Worm (Caenorhabditis elegans): ENCODE measurements around the gene C34E7.3.

The C34E7.3 gene

ce11 chrX:12978569-12978968 is 48.5 kb downstream of the C34E7.3 start:
- TF ChIP-seq fkh-6 (tag; optimal IDR thresholded peaks at IDR 0.05): no peak
- TF ChIP-seq rnt-1 (tag; optimal IDR thresholded peaks at IDR 0.05): no peak
- no peak for TF ChIP-seq pat-9 (tag; optimal IDR thresholded peaks at IDR 0.05)
- TF ChIP-seq ceh-18 (tag; optimal IDR thresholded peaks at IDR 0.05): no peak
- no peak for TF ChIP-seq K09A11.1 (tag; optimal IDR thresholded peaks at IDR 0.05; ENCODE audit: insufficient read depth)
- TF ChIP-seq ceh-48 (tag; optimal IDR thresholded peaks at IDR 0.05): no peak
- TF ChIP-seq tbx-2 (tag; optimal IDR thresholded peaks at IDR 0.05): no peak
- no peak for TF ChIP-seq ceh-34 (tag; optimal IDR thresholded peaks at IDR 0.05)
- TF ChIP-seq T23F11.4 (GFP tag; optimal IDR thresholded peaks at IDR 0.05): no peak
- TF ChIP-seq hlh-8 (tag; optimal IDR thresholded peaks at IDR 0.05): no peak
- TF ChIP-seq pros-1 (tag; optimal IDR thresholded peaks at IDR 0.05): no peak
- no peak for TF ChIP-seq Y22D7AL.16 (tag; optimal IDR thresholded peaks at IDR 0.05)

ce11 chrX:12979747-12980146 is 49.7 kb downstream of the C34E7.3 start:
- TF ChIP-seq sox-2 (GFP tag; IDR thresholded peaks at IDR 0.05): no peak
- peak; percentile 32 for TF ChIP-seq elt-2 (tag; optimal IDR thresholded peaks at IDR 0.05)

- no peak for TF ChIP-seq ceh-14 (tag; optimal IDR thresholded peaks at IDR 0.05)
- TF ChIP-seq nfya-1 (tag; optimal IDR thresholded peaks at IDR 0.05): no peak
- no peak for TF ChIP-seq fax-1 (tag; optimal IDR thresholded peaks at IDR 0.05)
- no peak for TF ChIP-seq ceh-34 (tag; optimal IDR thresholded peaks at IDR 0.05)
- no peak for TF ChIP-seq ceh-31 (tag; optimal IDR thresholded peaks at IDR 0.05)
- TF ChIP-seq T23F11.4 (GFP tag; optimal IDR thresholded peaks at IDR 0.05): no peak
- TF ChIP-seq hlh-8 (tag; optimal IDR thresholded peaks at IDR 0.05): no peak
- TF ChIP-seq madf-2 (tag; optimal IDR thresholded peaks at IDR 0.05): no peak
- TF ChIP-seq C38D4.7 (GFP tag; optimal IDR thresholded peaks at IDR 0.05): no peak
- no peak for TF ChIP-seq nhr-232 (tag; optimal IDR thresholded peaks at IDR 0.05)
- no peak for TF ChIP-seq lin-11 (tag; optimal IDR thresholded peaks at IDR 0.05)
- TF ChIP-seq che-1 (tag; optimal IDR thresholded peaks at IDR 0.05): no peak
- no peak for TF ChIP-seq ceh-18 (tag; optimal IDR thresholded peaks at IDR 0.05)
- TF ChIP-seq pat-9 (tag; optimal IDR thresholded peaks at IDR 0.05): no peak
- no peak for TF ChIP-seq pax-1 (tag; optimal IDR thresholded peaks at IDR 0.05)
Observed at ce11 chrX:12981393-12981792, 51.3 kb downstream of the C34E7.3 start, which contains the start of gene scav-4. Gene scav-4 (plus strand): TSS chrX:12981775.
